Worm (Caenorhabditis elegans) whole organism, L1 larva: ENCODE measurements around the gene chil-21.

Experiments used
- C04F5.9 ChIP-seq: sonication (generic microtip); optimal IDR thresholded peaks from 2 replicates; lab custom pipeline; 2016; ENCODE audit warnings: missing genetic modification characterization, missing compliant biosample characterization
- C16A3.4 ChIP-seq: fragments of 150-350 bp; optimal IDR thresholded peaks from 2 replicates; lab custom pipeline; 2014; ENCODE audit warnings: missing biosample characterization, missing genetic modification characterization
- C34B4.2 ChIP-seq: sonication (generic microtip); optimal IDR thresholded peaks from 2 replicates; lab custom pipeline; 2017; ENCODE audit warnings: mild to moderate bottlenecking, missing genetic modification characterization, missing compliant biosample characterization
- aha-1 ChIP-seq: fragments of 150-350 bp; optimal IDR thresholded peaks from 2 replicates; lab custom pipeline; 2014; ENCODE audit warnings: missing biosample characterization, missing genetic modification characterization
- ama-1 ChIP-seq: fragments of 150-350 bp; optimal IDR thresholded peaks from 2 replicates; lab custom pipeline; 2014
- blmp-1 ChIP-seq: fragments of 150-350 bp; optimal IDR thresholded peaks from 2 replicates; lab custom pipeline; 2014; ENCODE audit warnings: missing biosample characterization, missing genetic modification characterization
- ceh-63 ChIP-seq: fragments of 200-800 bp; sonication (Bioruptor generic); optimal IDR thresholded peaks from 2 replicates; lab custom pipeline; 2018; ENCODE audit warnings: mild to moderate bottlenecking, missing genetic modification characterization, missing compliant biosample characterization
- ceh-8 ChIP-seq: fragments of 200-800 bp; sonication (Bioruptor generic); optimal IDR thresholded peaks from 2 replicates; lab custom pipeline; 2018; ENCODE audit warnings: mild to moderate bottlenecking, missing genetic modification characterization, moderate library complexity, missing compliant biosample characterization
- ceh-88 ChIP-seq: fragments of 200-800 bp; sonication (Bioruptor generic); IDR thresholded peaks from 2 replicates; pipeline ENCODE4 v1.3.6; 2022; ENCODE audit warnings: missing genetic modification characterization, missing compliant biosample characterization
- ceh-90 ChIP-seq: sonication (generic microtip); optimal IDR thresholded peaks from 2 replicates; lab custom pipeline; 2016; ENCODE audit warnings: missing genetic modification characterization, missing compliant biosample characterization
- efl-3 ChIP-seq: fragments of 200-800 bp; sonication (Bioruptor generic); optimal IDR thresholded peaks from 2 replicates; lab custom pipeline; 2018; ENCODE audit warnings: mild to moderate bottlenecking, missing genetic modification characterization, missing compliant biosample characterization
- egl-13 ChIP-seq: sonication (generic microtip); optimal IDR thresholded peaks from 2 replicates; lab custom pipeline; 2016; ENCODE audit warnings: missing genotype, missing genetic modification reagents, missing genetic modification characterization, missing compliant biosample characterization
- egl-27 ChIP-seq, 2 experiments: fragments of 150-350 bp in 1 of 2; sonication (generic microtip); optimal IDR thresholded peaks; 3 replicates each; lab custom pipeline; 2017 to 2018; ENCODE audit warnings: missing biosample characterization in 2 of 2, missing genetic modification characterization in 2 of 2, missing genetic modification reagents in 2 of 2
- elt-2 ChIP-seq: sonication (generic microtip); optimal IDR thresholded peaks from 2 replicates; lab custom pipeline; 2016; ENCODE audit warnings: missing genetic modification characterization, mild to moderate bottlenecking, inconsistent platforms, missing compliant biosample characterization, missing genetic modification reagents
- elt-3 ChIP-seq, 6 experiments: fragments of 150-350 bp in 1 of 6; sonication (generic microtip); optimal IDR thresholded peaks; 2 replicates each; lab custom pipeline; 2017 to 2018; ENCODE audit warnings: missing biosample characterization in 6 of 6, missing genetic modification characterization in 6 of 6, inconsistent platforms in 1 of 6
- ets-5 ChIP-seq: fragments of 200-800 bp; sonication (Bioruptor generic); IDR thresholded peaks from 2 replicates; pipeline ENCODE4 v1.3.6; 2022; ENCODE audit warnings: missing genetic modification characterization, missing compliant biosample characterization
- fkh-8 ChIP-seq: sonication (generic microtip); optimal IDR thresholded peaks from 2 replicates; lab custom pipeline; 2016; ENCODE audit warnings: mild to moderate bottlenecking, missing genetic modification characterization, missing compliant biosample characterization
- hpl-2 ChIP-seq: fragments of 150-350 bp; optimal IDR thresholded peaks from 2 replicates; lab custom pipeline; 2014; ENCODE audit warnings: missing biosample characterization, missing genetic modification reagents, missing genetic modification characterization
- isw-1 ChIP-seq: fragments of 200-800 bp; sonication (Bioruptor generic); IDR thresholded peaks from 2 replicates; pipeline ENCODE4 v1.3.6; 2022; ENCODE audit warnings: missing genetic modification characterization, missing compliant biosample characterization
- jun-1 ChIP-seq: fragments of 150-350 bp; optimal IDR thresholded peaks from 2 replicates; lab custom pipeline; 2014; ENCODE audit warnings: missing biosample characterization, missing genetic modification reagents, missing genetic modification characterization
- lin-13 ChIP-seq: fragments of 150-350 bp; optimal IDR thresholded peaks from 2 replicates; lab custom pipeline; 2014; ENCODE audit warnings: missing biosample characterization, missing genetic modification reagents, missing genetic modification characterization
- lin-14 ChIP-seq: fragments of 200-800 bp; sonication (Bioruptor generic); optimal IDR thresholded peaks from 2 replicates; lab custom pipeline; 2018; ENCODE audit warnings: mild to moderate bottlenecking, missing genetic modification characterization, moderate library complexity, missing compliant biosample characterization
- lin-15B ChIP-seq: fragments of 150-350 bp; sonication (generic microtip); optimal IDR thresholded peaks from 3 replicates; lab custom pipeline; 2014; ENCODE audit warnings: missing biosample characterization, missing genetic modification characterization
- lin-35 ChIP-seq, 2 experiments: fragments of 150-350 bp; optimal IDR thresholded peaks; 2 replicates each; lab custom pipeline; 2014; ENCODE audit warnings: missing biosample characterization in 2 of 2, missing genetic modification characterization in 2 of 2, missing genetic modification reagents in 2 of 2
- lir-3 ChIP-seq: sonication (generic microtip); optimal IDR thresholded peaks from 2 replicates; lab custom pipeline; 2016; ENCODE audit warnings: mild to moderate bottlenecking, missing genetic modification characterization, moderate library complexity, missing compliant biosample characterization; ENCODE audit not compliant: poor library complexity
- mab-9 ChIP-seq: fragments of 200-800 bp; sonication (Bioruptor generic); IDR thresholded peaks from 2 replicates; pipeline ENCODE4 v1.3.6; 2022; ENCODE audit warnings: missing genetic modification reagents, missing genetic modification characterization, missing compliant biosample characterization
- mdl-1 ChIP-seq, 2 experiments: fragments of 150-350 bp; optimal IDR thresholded peaks; 2 replicates each; lab custom pipeline; 2014 to 2017; ENCODE audit warnings: missing biosample characterization in 2 of 2, missing genetic modification characterization in 2 of 2, inconsistent platforms in 1 of 2
- mef-2 ChIP-seq: fragments of 150-350 bp; optimal IDR thresholded peaks from 2 replicates; lab custom pipeline; 2014; ENCODE audit warnings: missing biosample characterization, missing genetic modification characterization
- nhr-11 ChIP-seq: fragments of 150-350 bp; optimal IDR thresholded peaks from 2 replicates; lab custom pipeline; 2014; ENCODE audit warnings: missing biosample characterization, missing genetic modification characterization
- nhr-12 ChIP-seq: sonication (generic microtip); optimal IDR thresholded peaks from 2 replicates; lab custom pipeline; 2017; ENCODE audit warnings: missing biosample characterization, missing genetic modification characterization
- nhr-19 ChIP-seq: fragments of 200-800 bp; sonication (Bioruptor generic); conservative IDR thresholded peaks from 2 replicates; pipeline ENCODE4 v1.3.6; 2022; ENCODE audit warnings: missing genetic modification characterization, missing compliant biosample characterization
- nhr-20 ChIP-seq: sonication (generic microtip); optimal IDR thresholded peaks from 2 replicates; lab custom pipeline; 2016; ENCODE audit warnings: mild to moderate bottlenecking, missing genetic modification characterization, missing compliant biosample characterization
- nhr-28 ChIP-seq: fragments of 150-350 bp; optimal IDR thresholded peaks from 2 replicates; lab custom pipeline; 2014; ENCODE audit warnings: missing biosample characterization, missing genetic modification characterization
- nhr-47 ChIP-seq: sonication (generic microtip); optimal IDR thresholded peaks from 2 replicates; lab custom pipeline; 2016; ENCODE audit warnings: mild to moderate bottlenecking, missing genetic modification characterization, moderate library complexity, missing compliant biosample characterization
- nhr-76 ChIP-seq: sonication (generic microtip); optimal IDR thresholded peaks from 2 replicates; lab custom pipeline; 2017; ENCODE audit warnings: missing biosample characterization, missing genetic modification characterization
- nhr-77 ChIP-seq: fragments of 150-350 bp; optimal IDR thresholded peaks from 2 replicates; lab custom pipeline; 2014; ENCODE audit warnings: missing biosample characterization, missing genetic modification characterization
- nhr-85 ChIP-seq: sonication (generic microtip); peaks from one replicate; lab custom pipeline; 2016; ENCODE audit warnings: missing genetic modification characterization, inconsistent platforms, missing compliant biosample characterization
- nhr-90 ChIP-seq: sonication (generic microtip); optimal IDR thresholded peaks from 2 replicates; lab custom pipeline; 2016; ENCODE audit warnings: mild to moderate bottlenecking, missing genetic modification characterization, missing compliant biosample characterization; ENCODE audit not compliant: poor library complexity
- pag-3 ChIP-seq: sonication (generic microtip); optimal IDR thresholded peaks from 2 replicates; lab custom pipeline; 2017; ENCODE audit warnings: missing genetic modification characterization, mild to moderate bottlenecking, missing compliant biosample characterization, antibody characterized with exemption, borderline replicate concordance; ENCODE audit not compliant: insufficient read depth
- skn-1 ChIP-seq: fragments of 150-350 bp; optimal IDR thresholded peaks from 2 replicates; lab custom pipeline; 2014; ENCODE audit warnings: missing biosample characterization, missing genetic modification characterization
- sox-4 ChIP-seq: sonication (generic microtip); optimal IDR thresholded peaks from 2 replicates; lab custom pipeline; 2016; ENCODE audit warnings: missing genetic modification characterization, missing compliant biosample characterization
- sptf-1 ChIP-seq: fragments of 150-350 bp; optimal IDR thresholded peaks from 2 replicates; lab custom pipeline; 2014; ENCODE audit warnings: missing biosample characterization, missing genetic modification characterization
- swsn-7 ChIP-seq: sonication (generic microtip); optimal IDR thresholded peaks from 2 replicates; lab custom pipeline; 2016; ENCODE audit warnings: missing genetic modification characterization, missing compliant biosample characterization
- tbx-2 ChIP-seq: sonication (generic microtip); optimal IDR thresholded peaks from 2 replicates; lab custom pipeline; 2016; ENCODE audit warnings: missing genetic modification characterization, missing compliant biosample characterization
- tlp-1 ChIP-seq: fragments of 150-350 bp; optimal IDR thresholded peaks from 2 replicates; lab custom pipeline; 2014; ENCODE audit warnings: missing biosample characterization, missing genetic modification characterization
- unc-30 ChIP-seq: sonication (generic microtip); optimal IDR thresholded peaks from 2 replicates; lab custom pipeline; 2017; ENCODE audit warnings: missing biosample characterization, missing genetic modification characterization
- unc-62 ChIP-seq: fragments of 150-350 bp; optimal IDR thresholded peaks from 2 replicates; lab custom pipeline; 2014; ENCODE audit warnings: missing biosample characterization, missing genetic modification reagents, missing genetic modification characterization
- unc-98 ChIP-seq: fragments of 200-800 bp; sonication (Bioruptor generic); IDR thresholded peaks from 2 replicates; pipeline ENCODE4 v1.3.6; 2022; ENCODE audit warnings: missing genetic modification characterization, missing compliant biosample characterization
- vab-15 ChIP-seq: sonication (generic microtip); optimal IDR thresholded peaks from 2 replicates; lab custom pipeline; 2017; ENCODE audit warnings: missing genotype, mild to moderate bottlenecking, missing genetic modification characterization, missing compliant biosample characterization
- xbp-1 ChIP-seq: sonication (generic microtip); optimal IDR thresholded peaks from 2 replicates; lab custom pipeline; 2016; ENCODE audit warnings: missing genetic modification characterization, missing compliant biosample characterization
- zag-1 ChIP-seq: fragments of 150-350 bp; optimal IDR thresholded peaks from 2 replicates; lab custom pipeline; 2014; ENCODE audit warnings: missing biosample characterization, missing genetic modification characterization
- zip-4 ChIP-seq: fragments of 200-800 bp; sonication (Bioruptor generic); optimal IDR thresholded peaks from 2 replicates; lab custom pipeline; 2018; ENCODE audit warnings: mild to moderate bottlenecking, missing genetic modification characterization, moderate library complexity, missing compliant biosample characterization
- ztf-4 ChIP-seq: fragments of 150-350 bp; optimal IDR thresholded peaks from 2 replicates; lab custom pipeline; 2014; ENCODE audit warnings: missing biosample characterization, missing genetic modification characterization

Gene chil-21

DNA sequence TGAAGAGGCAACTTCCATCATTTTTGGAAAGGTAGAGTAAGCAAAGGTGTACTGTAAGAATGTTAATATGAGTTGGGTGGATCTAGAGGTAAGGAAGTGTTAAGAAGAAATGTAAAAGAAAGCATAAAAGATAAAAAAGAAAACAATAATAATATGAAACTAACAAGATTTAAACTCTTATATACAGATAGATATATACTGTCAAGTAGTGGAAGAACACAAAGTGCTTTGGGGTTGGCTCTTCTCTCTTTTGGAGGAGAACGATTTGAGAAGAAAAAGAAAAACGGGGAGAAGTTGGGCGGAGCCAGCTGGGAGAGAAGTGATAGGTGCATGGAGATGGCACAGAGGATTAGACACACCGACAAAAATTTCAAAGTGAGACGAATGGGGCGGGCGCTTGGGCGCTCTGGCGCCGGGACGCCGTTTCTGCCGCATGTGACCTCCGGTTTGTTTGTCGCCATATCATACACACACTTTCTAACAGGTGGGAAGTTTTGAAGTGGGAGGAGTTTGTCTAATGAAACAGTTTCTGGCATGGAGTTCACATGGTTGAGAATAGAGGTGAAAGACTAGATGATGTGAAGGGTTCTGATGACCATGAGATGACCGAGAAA lies 25.7 kb upstream of the chil-21 start, which contains the start of gene T19H5.4 (continued):
- TF ChIP-seq skn-1 (tag; lab: Kevin White, UChicago) (peak; percentile 34), lir-3 (tag; lab: Kevin White, UChicago) (peak; percentile 12), nhr-77 (tag; lab: Kevin White, UChicago) (no peak), lin-13 (peak; percentile 44), nhr-90 (peak; percentile 74), ets-5 (GFP tag; lab: Robert Waterston, UW) (no peak), egl-27 (tag; optimal IDR thresholded peaks at IDR 0.05; lab: Kevin White, UChicago) (peak in 1 of 2 experiments; percentile 20), jun-1 (tag; lab: Kevin White, UChicago) (peak; percentile 34), unc-30 (no peak), zag-1 (no peak), C04F5.9 (no peak), ceh-8 (GFP tag; lab: Kevin White, UChicago) (no peak), ceh-88 (no peak), swsn-7 (peak; percentile 26), nhr-85 (peak; percentile 94), blmp-1 (tag; lab: Kevin White, UChicago) (peak; percentile 64), ceh-63 (GFP tag; lab: Kevin White, UChicago) (no peak), mab-9 (GFP tag; lab: Robert Waterston, UW) (no peak), nhr-47 (tag; lab: Kevin White, UChicago) (peak; percentile 44), ama-1 (no peak), nhr-28 (tag; lab: Kevin White, UChicago) (no peak), nhr-19 (GFP tag; lab: Robert Waterston, UW) (peak; percentile 61), nhr-11 (tag; lab: Kevin White, UChicago) (no peak), efl-3 (GFP tag; lab: Kevin White, UChicago) (no peak), unc-98 (GFP tag; lab: Robert Waterston, UW) (no peak), pag-3 (tag; lab: Kevin White, UChicago) (no peak), sox-4 (tag; lab: Kevin White, UChicago) (no peak), egl-13 (no peak), elt-3 (tag; optimal IDR thresholded peaks at IDR 0.05; lab: Kevin White, UChicago) (peak in 4 of 6 experiments; percentile 45 to 68 (median 60)), mef-2 (tag; lab: Kevin White, UChicago) (no peak), lin-14 (GFP tag; lab: Kevin White, UChicago) (peak; percentile 90), mdl-1 (tag; optimal IDR thresholded peaks at IDR 0.05; lab: Kevin White, UChicago) (peak in 1 of 2 experiments; percentile 73), tbx-2 (peak; percentile 76), lin-35 (GFP tag; optimal IDR thresholded peaks at IDR 0.05; lab: Kevin White, UChicago) (peak; percentile 15 to 61), nhr-20 (tag; lab: Kevin White, UChicago) (peak; percentile 85), fkh-8 (no peak), lin-15B (tag; lab: Kevin White, UChicago) (no peak), nhr-12 (tag; lab: Kevin White, UChicago) (no peak), ztf-4 (tag; lab: Kevin White, UChicago) (no peak), C34B4.2 (tag; lab: Kevin White, UChicago) (no peak), unc-62 (GFP tag; lab: Kevin White, UChicago) (no peak), isw-1 (GFP tag; lab: Robert Waterston, UW) (no peak), zip-4 (no peak), sptf-1 (no peak), tlp-1 (tag; lab: Kevin White, UChicago) (no peak), hpl-2 (no peak), ceh-90 (tag; lab: Kevin White, UChicago) (no peak), aha-1 (tag; lab: Kevin White, UChicago) (no peak), elt-2 (tag; lab: Kevin White, UChicago) (peak; percentile 65), xbp-1 (peak; percentile 18), nhr-76 (tag; lab: Kevin White, UChicago) (no peak), C16A3.4 (tag; lab: Kevin White, UChicago) (peak; percentile 37), vab-15 (tag; lab: Kevin White, UChicago) (no peak)
